Worm (Caenorhabditis elegans) whole organism, young adult: ENCODE results near the gene F21H7.3.

ENCODE experiments used
- D2030.7 ChIP-seq: fragments of 200-800 bp; sonication (Bioruptor generic); IDR thresholded peaks from 2 replicates; pipeline ENCODE4 v1.3.6; 2022; ENCODE audit warnings: missing genetic modification reagents, missing genetic modification characterization, missing compliant biosample characterization
- F39B2.1 ChIP-seq: fragments of 200-800 bp; sonication (Bioruptor generic); IDR thresholded peaks from 2 replicates; pipeline ENCODE4 v1.3.6; 2022; ENCODE audit warnings: missing genetic modification reagents, missing genetic modification characterization, missing compliant biosample characterization
- F52B5.7 ChIP-seq: sonication (generic microtip); optimal IDR thresholded peaks from 2 replicates; lab custom pipeline; 2016; ENCODE audit warnings: mild to moderate bottlenecking, missing genetic modification characterization, missing compliant biosample characterization
- K11D2.4 ChIP-seq: fragments of 200-800 bp; sonication (Bioruptor generic); IDR thresholded peaks from 2 replicates; pipeline ENCODE4 v1.3.6; 2022; ENCODE audit warnings: missing genetic modification reagents, missing genetic modification characterization, missing compliant biosample characterization
- K12H6.12 ChIP-seq: fragments of 200-800 bp; sonication (Bioruptor generic); optimal IDR thresholded peaks from 2 replicates; lab custom pipeline; 2018; ENCODE audit warnings: mild to moderate bottlenecking, missing genetic modification characterization, missing compliant biosample characterization
- T07F8.4 ChIP-seq: sonication (generic microtip); optimal IDR thresholded peaks from 2 replicates; lab custom pipeline; 2016; ENCODE audit warnings: mild to moderate bottlenecking, missing genetic modification characterization, moderate library complexity, missing compliant biosample characterization
- T26A5.8 ChIP-seq: sonication (generic microtip); optimal IDR thresholded peaks from 2 replicates; lab custom pipeline; 2016; ENCODE audit warnings: missing genetic modification characterization, missing compliant biosample characterization
- Y67H2A.10 ChIP-seq: fragments of 200-800 bp; sonication (Bioruptor generic); conservative IDR thresholded peaks from 2 replicates; pipeline ENCODE4 v1.3.6; 2022; ENCODE audit warnings: missing genetic modification reagents, missing genetic modification characterization, missing compliant biosample characterization
- Y79H2A.3 ChIP-seq: fragments of 200-800 bp; sonication (Bioruptor generic); conservative IDR thresholded peaks from 2 replicates; pipeline ENCODE4 v1.3.6; 2022; ENCODE audit warnings: missing genetic modification reagents, missing genetic modification characterization, missing compliant biosample characterization
- aptf-3 ChIP-seq: fragments of 200-800 bp; sonication (Bioruptor generic); IDR thresholded peaks from 2 replicates; pipeline ENCODE4 v1.3.6; 2022; ENCODE audit warnings: missing genetic modification characterization, missing compliant biosample characterization
- bed-2 ChIP-seq: fragments of 200-800 bp; sonication (Bioruptor generic); IDR thresholded peaks from 2 replicates; pipeline ENCODE4 v1.3.6; 2022; ENCODE audit warnings: missing genetic modification reagents, missing genetic modification characterization, missing compliant biosample characterization
- cebp-2 ChIP-seq: fragments of 200-800 bp; sonication (Bioruptor generic); IDR thresholded peaks from 2 replicates; pipeline ENCODE4 v1.3.6; 2022; ENCODE audit warnings: missing genetic modification characterization, missing compliant biosample characterization
- ceh-91 ChIP-seq: fragments of 200-800 bp; sonication (Bioruptor generic); IDR thresholded peaks from 2 replicates; pipeline ENCODE4 v1.3.6; 2022; ENCODE audit warnings: missing genetic modification reagents, missing genetic modification characterization, missing compliant biosample characterization
- dox-1 ChIP-seq: fragments of 200-800 bp; sonication (Bioruptor generic); IDR thresholded peaks from 2 replicates; pipeline ENCODE4 v1.3.6; 2022; ENCODE audit warnings: missing genetic modification reagents, missing genetic modification characterization, missing compliant biosample characterization
- dpl-1 ChIP-seq: fragments of 150-350 bp; optimal IDR thresholded peaks from 2 replicates; lab custom pipeline; 2014; ENCODE audit warnings: missing biosample characterization, missing genetic modification reagents, missing genetic modification characterization
- him-1 ChIP-seq: sonication (generic microtip); optimal IDR thresholded peaks from 2 replicates; lab custom pipeline; 2016; ENCODE audit warnings: missing genotype, missing genetic modification reagents, missing genetic modification characterization, missing compliant biosample characterization
- hmg-1.2 ChIP-seq: fragments of 200-800 bp; sonication (Bioruptor generic); IDR thresholded peaks from 2 replicates; pipeline ENCODE4 v1.3.6; 2022; ENCODE audit warnings: missing genetic modification reagents, missing genetic modification characterization, missing compliant biosample characterization
- hmg-20 ChIP-seq: fragments of 200-800 bp; sonication (Bioruptor generic); IDR thresholded peaks from 2 replicates; pipeline ENCODE4 v1.3.6; 2022; ENCODE audit warnings: missing genetic modification reagents, missing genetic modification characterization, missing compliant biosample characterization
- hrde-1 ChIP-seq: sonication (generic microtip); optimal IDR thresholded peaks from 2 replicates; lab custom pipeline; 2016; ENCODE audit warnings: missing genetic modification characterization, mild to moderate bottlenecking, missing compliant biosample characterization, moderate library complexity, missing genotype, missing genetic modification reagents, borderline replicate concordance
- let-607 ChIP-seq, 2 experiments: fragments of 200-800 bp in 1 of 2; sonication (Bioruptor generic) in 1 of 2; sonication (generic microtip) in 1 of 2; optimal IDR thresholded peaks; 2 replicates each; lab custom pipeline; 2016 to 2018; ENCODE audit warnings: mild to moderate bottlenecking in 2 of 2, missing compliant biosample characterization in 2 of 2, missing genetic modification characterization in 2 of 2, moderate library complexity in 2 of 2, missing genotype in 1 of 2
- lsl-1 ChIP-seq: fragments of 200-800 bp; sonication (Bioruptor generic); optimal IDR thresholded peaks from 2 replicates; lab custom pipeline; 2018; ENCODE audit warnings: mild to moderate bottlenecking, missing genetic modification characterization, moderate library complexity, missing compliant biosample characterization
- madf-6 ChIP-seq: fragments of 200-800 bp; sonication (Bioruptor generic); IDR thresholded peaks from 2 replicates; pipeline ENCODE4 v1.3.6; 2022; ENCODE audit warnings: missing genetic modification reagents, missing genetic modification characterization, missing compliant biosample characterization
- nfya-2 ChIP-seq: fragments of 200-800 bp; sonication (Bioruptor generic); IDR thresholded peaks from 2 replicates; pipeline ENCODE4 v1.3.6; 2022; ENCODE audit warnings: missing genetic modification reagents, missing genetic modification characterization, missing compliant biosample characterization
- nfyb-1 ChIP-seq: fragments of 200-800 bp; sonication (Bioruptor generic); IDR thresholded peaks from 2 replicates; pipeline ENCODE4 v1.3.6; 2022; ENCODE audit warnings: missing genetic modification reagents, missing genetic modification characterization, missing compliant biosample characterization
- nhr-120 ChIP-seq: fragments of 200-800 bp; sonication (Bioruptor generic); IDR thresholded peaks from 2 replicates; pipeline ENCODE4 v1.3.6; 2022; ENCODE audit warnings: missing genetic modification characterization, missing compliant biosample characterization
- nhr-80 ChIP-seq: sonication (generic microtip); optimal IDR thresholded peaks from 2 replicates; lab custom pipeline; 2016; ENCODE audit warnings: missing genetic modification characterization, missing compliant biosample characterization
- pha-4 ChIP-seq: fragments of 150-350 bp; sonication (generic microtip); optimal IDR thresholded peaks from 2 replicates; lab custom pipeline; 2014; ENCODE audit warnings: missing biosample characterization, missing genetic modification reagents, missing genetic modification characterization
- rpc-1 ChIP-seq, 2 experiments: fragments of 150-350 bp in 1 of 2; sonication (generic microtip) in 1 of 2; optimal IDR thresholded peaks; 2 replicates each; lab custom pipeline; 2014 to 2018; ENCODE audit warnings: missing biosample characterization in 1 of 2, missing genetic modification characterization in 1 of 2, missing genetic modification reagents in 1 of 2, missing genotype in 1 of 2
- snpc-1.1 ChIP-seq: sonication (generic microtip); optimal IDR thresholded peaks from 2 replicates; lab custom pipeline; 2017; ENCODE audit warnings: missing genetic modification characterization, mild to moderate bottlenecking, missing compliant biosample characterization, antibody characterized with exemption, moderate library complexity, missing genotype, missing genetic modification reagents; ENCODE audit not compliant: insufficient read depth
- xnd-1 ChIP-seq: sonication (generic microtip); optimal IDR thresholded peaks from 2 replicates; lab custom pipeline; 2016; ENCODE audit warnings: missing genotype, missing genetic modification reagents, missing genetic modification characterization, missing compliant biosample characterization
- ztf-18 ChIP-seq: sonication (generic microtip); optimal IDR thresholded peaks from 2 replicates; lab custom pipeline; 2016; ENCODE audit warnings: missing genotype, mild to moderate bottlenecking, missing genetic modification characterization, missing compliant biosample characterization
- ztf-22 ChIP-seq: fragments of 200-800 bp; sonication (Bioruptor generic); optimal IDR thresholded peaks from 2 replicates; lab custom pipeline; 2018; ENCODE audit warnings: mild to moderate bottlenecking, missing genetic modification characterization, moderate library complexity, missing compliant biosample characterization

Gene F21H7.3

ce11 chrV:16258142-16258541 lies 23.1 kb upstream of the F21H7.3 start, which contains the start of gene nhr-218:
nhr-218 (plus strand) TSS chrV:16258442.
- TF ChIP-seq bed-2 (GFP tag; lab: Robert Waterston, UW) (no peak), aptf-3 (GFP tag; lab: Robert Waterston, UW) (no peak), hrde-1 (tag; lab: Kevin White, UChicago) (no peak), nhr-80 (tag; lab: Kevin White, UChicago) (no peak), pha-4 (no peak), F52B5.7 (tag; lab: Kevin White, UChicago) (no peak), K12H6.12 (no peak), nhr-120 (GFP tag; lab: Robert Waterston, UW) (no peak), Y79H2A.3 (no peak), ztf-22 (GFP tag; lab: Kevin White, UChicago) (no peak)

ce11 chrV:16256395-16256794 lies 21.4 kb upstream of the F21H7.3 start, which contains the start of gene bgnt-1.3:
bgnt-1.3 (minus strand) TSS chrV:16256495.
- TF ChIP-seq rpc-1 (optimal IDR thresholded peaks at IDR 0.05; lab: Kevin White, UChicago), result no peak
- TF ChIP-seq rpc-1 (tag; optimal IDR thresholded peaks at IDR 0.05; lab: Kevin White, UChicago), result no peak
- TF ChIP-seq snpc-1.1 (tag; lab: Kevin White, UChicago), result no peak

- no peak for TF ChIP-seq hmg-20 (GFP tag; lab: Robert Waterston, UW)
- no peak for TF ChIP-seq hmg-1.2 (GFP tag; lab: Robert Waterston, UW)
- no peak for TF ChIP-seq nfya-2 (GFP tag; lab: Robert Waterston, UW)
- no peak for TF ChIP-seq lsl-1 (GFP tag; lab: Kevin White, UChicago)
- no peak for TF ChIP-seq T07F8.4 (tag; lab: Kevin White, UChicago)
- TF ChIP-seq nhr-80 (tag; lab: Kevin White, UChicago), result no peak
- no peak for TF ChIP-seq ztf-22 (GFP tag; lab: Kevin White, UChicago)
- TF ChIP-seq let-607 (tag; optimal IDR thresholded peaks at IDR 0.05; lab: Kevin White, UChicago), result no peak
- no peak for TF ChIP-seq dox-1 (GFP tag; lab: Robert Waterston, UW)
- no peak for TF ChIP-seq dpl-1 (GFP tag; lab: Kevin White, UChicago)
- no peak for TF ChIP-seq Y67H2A.10 (GFP tag; lab: Robert Waterston, UW)
- TF ChIP-seq xnd-1 (tag; lab: Kevin White, UChicago), result no peak
- no peak for TF ChIP-seq D2030.7 (GFP tag; lab: Robert Waterston, UW)
- no peak for TF ChIP-seq cebp-2
- no peak for TF ChIP-seq T26A5.8 (tag; lab: Kevin White, UChicago)
- TF ChIP-seq ceh-91, result no peak
- no peak for TF ChIP-seq K11D2.4
- no peak for TF ChIP-seq F39B2.1 (GFP tag; lab: Robert Waterston, UW)
- no peak for TF ChIP-seq ztf-18 (tag; lab: Kevin White, UChicago)
Observed at ce11 chrV:16253687-16254086, 18.7 kb upstream of the F21H7.3 start, which contains the start of gene gcy-20. gcy-20 (minus strand) TSS chrV:16253787.

ce11 chrV:16249105-16249504 lies 14.1 kb upstream of the F21H7.3 start:
- no peak for TF ChIP-seq him-1 (tag; lab: Kevin White, UChicago)
- TF ChIP-seq madf-6 (GFP tag; lab: Robert Waterston, UW), result no peak
- no peak for TF ChIP-seq aptf-3 (GFP tag; lab: Robert Waterston, UW)
- no peak for TF ChIP-seq nfyb-1 (GFP tag; lab: Robert Waterston, UW)
